Worm (Caenorhabditis elegans) whole organism, young adult: ENCODE results near the gene smap-1.
A peak's percentile ranks its signal among the peaks of the same experiment; 100 is the strongest.

ENCODE experiments used
- B0019.2 ChIP-seq: fragments of 200-800 bp; sonication (Bioruptor generic); conservative IDR thresholded peaks from 2 replicates; pipeline ENCODE4 v1.3.6; 2022; ENCODE audit warnings: missing genetic modification reagents, missing genetic modification characterization, missing compliant biosample characterization
- F10E7.11 ChIP-seq: sonication (generic microtip); optimal IDR thresholded peaks from 2 replicates; lab custom pipeline; 2017; ENCODE audit warnings: mild to moderate bottlenecking, missing genetic modification characterization, moderate library complexity, missing compliant biosample characterization
- F57A8.1 ChIP-seq: fragments of 200-800 bp; sonication (Bioruptor generic); optimal IDR thresholded peaks from 2 replicates; lab custom pipeline; 2018; ENCODE audit warnings: mild to moderate bottlenecking, missing genetic modification characterization, moderate library complexity, missing compliant biosample characterization
- K11D2.4 ChIP-seq: fragments of 200-800 bp; sonication (Bioruptor generic); IDR thresholded peaks from 2 replicates; pipeline ENCODE4 v1.3.6; 2022; ENCODE audit warnings: missing genetic modification reagents, missing genetic modification characterization, missing compliant biosample characterization
- Y53F4B.3 ChIP-seq: fragments of 200-800 bp; sonication (Bioruptor generic); IDR thresholded peaks from 2 replicates; pipeline ENCODE4 v1.3.6; 2022; ENCODE audit warnings: missing genetic modification reagents, missing genetic modification characterization, missing compliant biosample characterization
- Y53G8AR.9 ChIP-seq: fragments of 200-800 bp; sonication (Bioruptor generic); conservative IDR thresholded peaks from 2 replicates; pipeline ENCODE4 v1.3.6; 2022; ENCODE audit warnings: missing genetic modification reagents, missing genetic modification characterization, missing compliant biosample characterization
- Y67H2A.10 ChIP-seq: fragments of 200-800 bp; sonication (Bioruptor generic); conservative IDR thresholded peaks from 2 replicates; pipeline ENCODE4 v1.3.6; 2022; ENCODE audit warnings: missing genetic modification reagents, missing genetic modification characterization, missing compliant biosample characterization
- Y95B8A.8 ChIP-seq: fragments of 200-800 bp; sonication (Bioruptor generic); IDR thresholded peaks from 2 replicates; pipeline ENCODE4 v1.3.6; 2022; ENCODE audit warnings: missing genetic modification reagents, missing genetic modification characterization, missing compliant biosample characterization
- atf-7 ChIP-seq: sonication (generic microtip); optimal IDR thresholded peaks from 2 replicates; lab custom pipeline; 2017; ENCODE audit warnings: mild to moderate bottlenecking, missing genetic modification characterization, missing compliant biosample characterization
- athp-1 ChIP-seq: sonication (generic microtip); optimal IDR thresholded peaks from 2 replicates; lab custom pipeline; 2017; ENCODE audit warnings: mild to moderate bottlenecking, missing genetic modification characterization, missing compliant biosample characterization
- ceh-27 ChIP-seq: fragments of 200-800 bp; sonication (Bioruptor generic); optimal IDR thresholded peaks from 2 replicates; lab custom pipeline; 2018; ENCODE audit warnings: mild to moderate bottlenecking, missing genetic modification characterization, moderate library complexity, missing compliant biosample characterization
- ceh-91 ChIP-seq: fragments of 200-800 bp; sonication (Bioruptor generic); IDR thresholded peaks from 2 replicates; pipeline ENCODE4 v1.3.6; 2022; ENCODE audit warnings: missing genetic modification reagents, missing genetic modification characterization, missing compliant biosample characterization
- dox-1 ChIP-seq: fragments of 200-800 bp; sonication (Bioruptor generic); IDR thresholded peaks from 2 replicates; pipeline ENCODE4 v1.3.6; 2022; ENCODE audit warnings: missing genetic modification reagents, missing genetic modification characterization, missing compliant biosample characterization
- dpl-1 ChIP-seq: fragments of 150-350 bp; optimal IDR thresholded peaks from 2 replicates; lab custom pipeline; 2014; ENCODE audit warnings: missing biosample characterization, missing genetic modification reagents, missing genetic modification characterization
- ekl-4 ChIP-seq: fragments of 200-800 bp; sonication (Bioruptor generic); IDR thresholded peaks from 2 replicates; pipeline ENCODE4 v1.3.6; 2022; ENCODE audit warnings: missing genetic modification reagents, missing genetic modification characterization, missing compliant biosample characterization
- ets-4 ChIP-seq: fragments of 200-800 bp; sonication (Bioruptor generic); optimal IDR thresholded peaks from 2 replicates; lab custom pipeline; 2018; ENCODE audit warnings: mild to moderate bottlenecking, missing genetic modification characterization, missing compliant biosample characterization
- hmg-1.2 ChIP-seq: fragments of 200-800 bp; sonication (Bioruptor generic); IDR thresholded peaks from 2 replicates; pipeline ENCODE4 v1.3.6; 2022; ENCODE audit warnings: missing genetic modification reagents, missing genetic modification characterization, missing compliant biosample characterization
- lag-1 ChIP-seq: fragments of 200-800 bp; sonication (Bioruptor generic); IDR thresholded peaks from 2 replicates; pipeline ENCODE4 v1.3.6; 2022; ENCODE audit warnings: missing genetic modification reagents, missing genetic modification characterization, missing compliant biosample characterization
- let-607 ChIP-seq, 2 experiments: fragments of 200-800 bp in 1 of 2; sonication (Bioruptor generic) in 1 of 2; sonication (generic microtip) in 1 of 2; optimal IDR thresholded peaks; 2 replicates each; lab custom pipeline; 2016 to 2018; ENCODE audit warnings: mild to moderate bottlenecking in 2 of 2, missing compliant biosample characterization in 2 of 2, missing genetic modification characterization in 2 of 2, moderate library complexity in 2 of 2, missing genotype in 1 of 2
- lin-35 ChIP-seq, 3 experiments: fragments of 150-350 bp in 2 of 3; sonication (generic microtip) in 1 of 3; optimal IDR thresholded peaks; 2 replicates each; lab custom pipeline; 2014 to 2018; ENCODE audit warnings: missing biosample characterization in 3 of 3, missing genetic modification characterization in 3 of 3, missing genetic modification reagents in 3 of 3
- lin-40 ChIP-seq: sonication (generic microtip); optimal IDR thresholded peaks from 2 replicates; lab custom pipeline; 2016; ENCODE audit warnings: missing genetic modification characterization, mild to moderate bottlenecking, missing compliant biosample characterization, missing genotype, missing genetic modification reagents
- lsl-1 ChIP-seq: fragments of 200-800 bp; sonication (Bioruptor generic); optimal IDR thresholded peaks from 2 replicates; lab custom pipeline; 2018; ENCODE audit warnings: mild to moderate bottlenecking, missing genetic modification characterization, moderate library complexity, missing compliant biosample characterization
- lsy-27 ChIP-seq: sonication (generic microtip); optimal IDR thresholded peaks from 2 replicates; lab custom pipeline; 2017; ENCODE audit warnings: missing genetic modification characterization, mild to moderate bottlenecking, missing compliant biosample characterization, antibody characterized with exemption, missing genotype, borderline replicate concordance; ENCODE audit not compliant: insufficient read depth
- madf-10 ChIP-seq: sonication (generic microtip); optimal IDR thresholded peaks from 2 replicates; lab custom pipeline; 2016; ENCODE audit warnings: mild to moderate bottlenecking, missing genetic modification characterization, missing compliant biosample characterization
- madf-6 ChIP-seq: fragments of 200-800 bp; sonication (Bioruptor generic); IDR thresholded peaks from 2 replicates; pipeline ENCODE4 v1.3.6; 2022; ENCODE audit warnings: missing genetic modification reagents, missing genetic modification characterization, missing compliant biosample characterization
- nhr-27 ChIP-seq: fragments of 200-800 bp; sonication (Bioruptor generic); optimal IDR thresholded peaks from 2 replicates; lab custom pipeline; 2018; ENCODE audit warnings: mild to moderate bottlenecking, missing genetic modification characterization, moderate library complexity, missing compliant biosample characterization
- nhr-80 ChIP-seq: sonication (generic microtip); optimal IDR thresholded peaks from 2 replicates; lab custom pipeline; 2016; ENCODE audit warnings: missing genetic modification characterization, missing compliant biosample characterization
- nhr-90 ChIP-seq: sonication (generic microtip); optimal IDR thresholded peaks from 2 replicates; lab custom pipeline; 2016; ENCODE audit warnings: missing genotype, mild to moderate bottlenecking, missing genetic modification characterization, missing compliant biosample characterization
- pha-4 ChIP-seq: fragments of 150-350 bp; sonication (generic microtip); optimal IDR thresholded peaks from 2 replicates; lab custom pipeline; 2014; ENCODE audit warnings: missing biosample characterization, missing genetic modification reagents, missing genetic modification characterization
- rcor-1 ChIP-seq: fragments of 200-800 bp; sonication (Bioruptor generic); IDR thresholded peaks from 2 replicates; pipeline ENCODE4 v1.3.6; 2022; ENCODE audit warnings: missing genetic modification reagents, missing genetic modification characterization, missing compliant biosample characterization
- rpc-1 ChIP-seq, 2 experiments: fragments of 150-350 bp in 1 of 2; sonication (generic microtip) in 1 of 2; optimal IDR thresholded peaks; 2 replicates each; lab custom pipeline; 2014 to 2018; ENCODE audit warnings: missing biosample characterization in 1 of 2, missing genetic modification characterization in 1 of 2, missing genetic modification reagents in 1 of 2, missing genotype in 1 of 2
- snpc-1.1 ChIP-seq: sonication (generic microtip); optimal IDR thresholded peaks from 2 replicates; lab custom pipeline; 2017; ENCODE audit warnings: missing genetic modification characterization, mild to moderate bottlenecking, missing compliant biosample characterization, antibody characterized with exemption, moderate library complexity, missing genotype, missing genetic modification reagents; ENCODE audit not compliant: insufficient read depth
- snpc-1.3 ChIP-seq: sonication (generic microtip); optimal IDR thresholded peaks from 2 replicates; lab custom pipeline; 2017; ENCODE audit warnings: missing genetic modification characterization, mild to moderate bottlenecking, missing compliant biosample characterization, antibody characterized with exemption, moderate library complexity, missing genotype, missing genetic modification reagents; ENCODE audit not compliant: insufficient read depth
- snpc-3.4 ChIP-seq: sonication (generic microtip); optimal IDR thresholded peaks from 2 replicates; lab custom pipeline; 2017; ENCODE audit warnings: missing genetic modification characterization, mild to moderate bottlenecking, missing compliant biosample characterization, antibody characterized with exemption, moderate library complexity, missing genotype, missing genetic modification reagents
- snpc-4 ChIP-seq, 5 experiments: fragments of 150-350 bp in 1 of 5; sonication (generic microtip) in 4 of 5; optimal IDR thresholded peaks; 2 replicates each; lab custom pipeline; 2014 to 2018; ENCODE audit warnings: missing genetic modification characterization in 5 of 5, missing biosample characterization in 3 of 5, antibody characterized with exemption in 2 of 5, mild to moderate bottlenecking in 2 of 5, missing compliant biosample characterization in 2 of 5, missing genotype in 2 of 5, moderate library complexity in 2 of 5, missing genetic modification reagents in 1 of 5
- somi-1 ChIP-seq: fragments of 200-800 bp; sonication (Bioruptor generic); optimal IDR thresholded peaks from 2 replicates; lab custom pipeline; 2018; ENCODE audit warnings: mild to moderate bottlenecking, missing genetic modification characterization, missing compliant biosample characterization
- tlf-1 ChIP-seq: fragments of 200-800 bp; sonication (Bioruptor generic); optimal IDR thresholded peaks from 2 replicates; lab custom pipeline; 2018; ENCODE audit warnings: mild to moderate bottlenecking, missing genetic modification characterization, missing compliant biosample characterization
- ztf-18 ChIP-seq: sonication (generic microtip); optimal IDR thresholded peaks from 2 replicates; lab custom pipeline; 2016; ENCODE audit warnings: missing genotype, mild to moderate bottlenecking, missing genetic modification characterization, missing compliant biosample characterization
- ztf-22 ChIP-seq: fragments of 200-800 bp; sonication (Bioruptor generic); optimal IDR thresholded peaks from 2 replicates; lab custom pipeline; 2018; ENCODE audit warnings: mild to moderate bottlenecking, missing genetic modification characterization, moderate library complexity, missing compliant biosample characterization
- ztf-25 ChIP-seq: fragments of 200-800 bp; sonication (Bioruptor generic); IDR thresholded peaks from 2 replicates; pipeline ENCODE4 v1.3.6; 2022; ENCODE audit warnings: missing genetic modification reagents, missing genetic modification characterization, missing compliant biosample characterization
- ztf-26 ChIP-seq: sonication (generic microtip); optimal IDR thresholded peaks from 2 replicates; lab custom pipeline; 2017; ENCODE audit warnings: missing genetic modification characterization, missing compliant biosample characterization
- ztf-28 ChIP-seq: fragments of 200-800 bp; sonication (Bioruptor generic); IDR thresholded peaks from 2 replicates; pipeline ENCODE4 v1.3.6; 2022; ENCODE audit warnings: missing genetic modification reagents, missing genetic modification characterization, missing compliant biosample characterization

The smap-1 gene

ce11 chrIII:10746406-10746807 is 6.8 kb upstream of the smap-1 start (continued):
- TF ChIP-seq nhr-80 (tag; lab: Kevin White, UChicago) (no peak), nhr-27 (no peak), B0019.2 (GFP tag; lab: Robert Waterston, UW) (peak; percentile 51; the same call in 1 of the 2 replicates), ceh-27 (peak; percentile 14), ztf-18 (tag; lab: Kevin White, UChicago) (peak; percentile 70), nhr-90 (tag; lab: Kevin White, UChicago) (peak; percentile 43), rcor-1 (GFP tag; lab: Robert Waterston, UW) (peak; percentile 66), lin-35 (GFP tag; optimal IDR thresholded peaks at IDR 0.05; lab: Kevin White, UChicago) (peak in 2 of 3 experiments; percentile 7 to 38), lag-1 (GFP tag; lab: Robert Waterston, UW) (no peak), snpc-3.4 (tag; lab: Kevin White, UChicago) (peak; percentile 91), ztf-26 (tag; lab: Kevin White, UChicago) (no peak)

ce11 chrIII:10742382-10742860 is 2.8 kb upstream of the smap-1 start, which contains the start of the genes tbb-1 and rib-2:
TSS of gene tbb-1 (minus strand) at chrIII:10742432.
TSS of gene rib-2 (plus strand) at chrIII:10742810.
- TF ChIP-seq dox-1 (GFP tag; lab: Robert Waterston, UW) (peak; percentile 99), ekl-4 (GFP tag; lab: Robert Waterston, UW) (peak; percentile 96), F57A8.1 (no peak), pha-4 (tag; lab: Kevin White, UChicago) (peak; percentile 41), nhr-27 (no peak), ceh-27 (peak; percentile 69), ets-4 (GFP tag; lab: Kevin White, UChicago) (peak; percentile 85), Y67H2A.10 (GFP tag; lab: Robert Waterston, UW) (peak; percentile 94), tlf-1 (peak; percentile 99), snpc-4 (GFP tag; optimal IDR thresholded peaks at IDR 0.05; lab: Kevin White, UChicago) (peak; percentile 36), snpc-4 (tag; optimal IDR thresholded peaks at IDR 0.05; lab: Kevin White, UChicago) (peak; percentile 62 to 86 (median 79)), dpl-1 (GFP tag; lab: Kevin White, UChicago) (peak; percentile 99), nhr-80 (tag; lab: Kevin White, UChicago) (peak; percentile 99), atf-7 (peak; percentile 29), ztf-28 (peak; percentile 93), B0019.2 (GFP tag; lab: Robert Waterston, UW) (peak; percentile 97), madf-10 (peak; percentile 78), lsl-1 (GFP tag; lab: Kevin White, UChicago) (peak; percentile 92), lag-1 (GFP tag; lab: Robert Waterston, UW) (no peak), snpc-3.4 (tag; lab: Kevin White, UChicago) (peak; percentile 97), snpc-1.1 (tag; lab: Kevin White, UChicago) (peak; percentile 77), ztf-22 (GFP tag; lab: Kevin White, UChicago) (peak; percentile 69), ztf-26 (tag; lab: Kevin White, UChicago) (peak; percentile 54), F10E7.11 (tag; lab: Kevin White, UChicago) (no peak), let-607 (tag; optimal IDR thresholded peaks at IDR 0.05; lab: Kevin White, UChicago) (peak; percentile 97), rpc-1 (optimal IDR thresholded peaks at IDR 0.05; lab: Kevin White, UChicago) (no peak), rpc-1 (tag; optimal IDR thresholded peaks at IDR 0.05; lab: Kevin White, UChicago) (no peak), lin-40 (tag; lab: Kevin White, UChicago) (peak; percentile 68), Y53G8AR.9 (GFP tag; lab: Robert Waterston, UW) (peak; percentile 98), K11D2.4 (GFP tag; lab: Robert Waterston, UW) (peak; percentile 72), Y95B8A.8 (GFP tag; lab: Robert Waterston, UW) (peak; percentile 99), madf-6 (GFP tag; lab: Robert Waterston, UW) (peak; percentile 100), athp-1 (peak; percentile 97), hmg-1.2 (GFP tag; lab: Robert Waterston, UW) (peak; percentile 86), ztf-25 (GFP tag; lab: Robert Waterston, UW) (peak; percentile 91), somi-1 (GFP tag; lab: Kevin White, UChicago) (no peak), ceh-91 (GFP tag; lab: Robert Waterston, UW) (peak; percentile 100), lsy-27 (tag; lab: Kevin White, UChicago) (no peak), snpc-1.3 (tag; lab: Kevin White, UChicago) (peak; percentile 68), Y53F4B.3 (peak; percentile 55), lin-35 (GFP tag; optimal IDR thresholded peaks at IDR 0.05; lab: Kevin White, UChicago) (peak; percentile 15 to 88 (median 87))
